Worm (Caenorhabditis elegans) whole organism, L3 larva: Measurements from ENCODE around the gene fbxa-11.

Experiments used
- R02D3.7 ChIP-seq: fragments of 150-350 bp; optimal IDR thresholded peaks from 2 replicates; lab custom pipeline; 2014; ENCODE audit warnings: missing biosample characterization, missing genetic modification characterization
- ZK546.5 ChIP-seq: sonication (generic microtip); optimal IDR thresholded peaks from 2 replicates; lab custom pipeline; 2017; ENCODE audit warnings: missing biosample characterization, missing genetic modification characterization
- aly-2 ChIP-seq: fragments of 150-350 bp; optimal IDR thresholded peaks from 2 replicates; lab custom pipeline; 2014; ENCODE audit warnings: missing biosample characterization, missing genetic modification characterization
- egl-5 ChIP-seq: fragments of 150-350 bp; optimal IDR thresholded peaks from 2 replicates; lab custom pipeline; 2017; ENCODE audit warnings: missing biosample characterization, missing genetic modification reagents, missing genetic modification characterization, inconsistent platforms
- fkh-10 ChIP-seq: sonication (generic microtip); optimal IDR thresholded peaks from 2 replicates; lab custom pipeline; 2017; ENCODE audit warnings: missing biosample characterization, missing genetic modification reagents, missing genetic modification characterization
- mdl-1 ChIP-seq: fragments of 150-350 bp; optimal IDR thresholded peaks from 2 replicates; lab custom pipeline; 2014; ENCODE audit warnings: missing biosample characterization, missing genetic modification characterization
- nhr-11 ChIP-seq: fragments of 150-350 bp; optimal IDR thresholded peaks from 2 replicates; lab custom pipeline; 2014; ENCODE audit warnings: missing biosample characterization, missing genetic modification characterization
- nhr-76 ChIP-seq: fragments of 150-350 bp; sonication (generic microtip); optimal IDR thresholded peaks from 5 replicates; lab custom pipeline; 2014; ENCODE audit warnings: missing biosample characterization, missing genetic modification characterization

ce11 chrIII:907990-908389 lies 42.7 kb upstream of the fbxa-11 start:
- no peak for TF ChIP-seq fkh-10 (GFP tag; lab: Kevin White, UChicago)
- TF ChIP-seq nhr-11 (tag; lab: Kevin White, UChicago): no peak
- no peak for TF ChIP-seq mdl-1 (tag; lab: Kevin White, UChicago)
- no peak for TF ChIP-seq aly-2 (tag; lab: Kevin White, UChicago)
- no peak for TF ChIP-seq egl-5
- no peak for TF ChIP-seq R02D3.7 (tag; lab: Kevin White, UChicago)
- TF ChIP-seq nhr-76 (tag; lab: Kevin White, UChicago): no peak
- TF ChIP-seq ZK546.5 (tag; lab: Kevin White, UChicago): no peak
